Fruit fly (Drosophila melanogaster) whole organism, wandering third instar larva: Measurements from ENCODE around the gene Ankle2.
A peak's percentile ranks its signal among the peaks of the same experiment; 100 is the strongest.

ENCODE experiments used
- CG32264 ChIP-seq: fragments of 200-800 bp; sonication (Bioruptor generic); optimal IDR thresholded peaks from 2 replicates; lab custom pipeline; 2016; ENCODE audit warnings: missing biosample characterization, missing genetic modification characterization
- CG9705 ChIP-seq: fragments of 200-800 bp; sonication (Bioruptor generic); optimal IDR thresholded peaks from 2 replicates; lab custom pipeline; 2018; ENCODE audit warnings: missing biosample characterization, mild to moderate bottlenecking, missing genetic modification characterization
- Dfd ChIP-seq: fragments of >200 bp; optimal IDR thresholded peaks from 2 replicates; lab custom pipeline; 2017; ENCODE audit warnings: missing biosample characterization, missing genetic modification characterization
- Dif ChIP-seq: fragments of 200-275, 200-300 bp; sonication (Bioruptor generic); optimal IDR thresholded peaks from 2 replicates; lab custom pipeline; 2018; ENCODE audit warnings: missing biosample characterization, missing genetic modification characterization; ENCODE audit not compliant: partially characterized antibody
- GATAd ChIP-seq: sonication (Bioruptor generic); optimal IDR thresholded peaks from 2 replicates; lab custom pipeline; 2016; ENCODE audit warnings: missing biosample characterization, missing genetic modification characterization
- HLH106 ChIP-seq: fragments of 200-800 bp; optimal IDR thresholded peaks from 3 replicates; lab custom pipeline; 2019; ENCODE audit warnings: missing biosample characterization, mild to moderate bottlenecking, missing genetic modification characterization, moderate library complexity
- Hnf4 ChIP-seq: fragments of 200-800 bp; sonication (Bioruptor generic); optimal IDR thresholded peaks from 2 replicates; lab custom pipeline; 2016; ENCODE audit warnings: missing biosample characterization, mild to moderate bottlenecking, missing genetic modification characterization
- Hr78 ChIP-seq: fragments of >200 bp; optimal IDR thresholded peaks from 2 replicates; lab custom pipeline; 2017; ENCODE audit warnings: missing biosample characterization, missing genetic modification characterization
- Hr83 ChIP-seq: fragments of 200-300 bp; sonication (Bioruptor generic); optimal IDR thresholded peaks from 2 replicates; lab custom pipeline; 2016; ENCODE audit warnings: missing biosample characterization, mild to moderate bottlenecking, missing genetic modification characterization, moderate library complexity; ENCODE audit not compliant: poor library complexity, severe bottlenecking
- Jra ChIP-seq: sonication (Bioruptor generic); optimal IDR thresholded peaks from 2 replicates; lab custom pipeline; 2016; ENCODE audit warnings: missing biosample characterization, missing genetic modification characterization
- Mio ChIP-seq: sonication (Bioruptor generic); optimal IDR thresholded peaks from 2 replicates; lab custom pipeline; 2016; ENCODE audit warnings: missing biosample characterization, missing genetic modification characterization
- Myc ChIP-seq: fragments of >200 bp; optimal IDR thresholded peaks from 2 replicates; lab custom pipeline; 2017
- OdsH ChIP-seq: fragments of 200-800 bp; sonication (Bioruptor generic); optimal IDR thresholded peaks from 2 replicates; lab custom pipeline; 2016; ENCODE audit warnings: missing biosample characterization, mild to moderate bottlenecking, missing genetic modification characterization
- Rel ChIP-seq, 2 experiments: fragments of 200-800 bp; sonication (Bioruptor generic) in 1 of 2; optimal IDR thresholded peaks; 2 replicates in 1 of 2; 3 replicates in 1 of 2; lab custom pipeline; 2016 to 2019; ENCODE audit warnings: mild to moderate bottlenecking in 2 of 2, missing biosample characterization in 2 of 2, missing genetic modification characterization in 2 of 2, moderate library complexity in 1 of 2
- Sp1 ChIP-seq: fragments of 200-800 bp; sonication (Bioruptor generic); optimal IDR thresholded peaks from 3 replicates; lab custom pipeline; 2019; ENCODE audit warnings: missing biosample characterization, mild to moderate bottlenecking, missing genetic modification characterization, moderate library complexity
- Vsx2 ChIP-seq: fragments of 200-300, 225-300 bp; sonication (Bioruptor generic); optimal IDR thresholded peaks from 2 replicates; lab custom pipeline; 2018; ENCODE audit warnings: missing biosample characterization, missing genetic modification characterization; ENCODE audit not compliant: partially characterized antibody
- br ChIP-seq: fragments of 200-800 bp; sonication (Bioruptor generic); optimal IDR thresholded peaks from 2 replicates; lab custom pipeline; 2016; ENCODE audit warnings: missing biosample characterization, missing genetic modification characterization
- brk ChIP-seq: fragments of 200-800 bp; sonication (Bioruptor generic); optimal IDR thresholded peaks from 2 replicates; lab custom pipeline; 2016; ENCODE audit warnings: missing biosample characterization, mild to moderate bottlenecking, missing genetic modification characterization
- dl ChIP-seq, 2 experiments: fragments of 175-275, 200-275 bp in 1 of 2; fragments of 200-275 bp in 1 of 2; sonication (Bioruptor generic); optimal IDR thresholded peaks; lab custom pipeline; 2018; ENCODE audit warnings: mild to moderate bottlenecking in 2 of 2, missing biosample characterization in 2 of 2, missing genetic modification characterization in 2 of 2, moderate library complexity in 2 of 2; ENCODE audit not compliant: partially characterized antibody in 2 of 2, insufficient read depth in 1 of 2
- dmrt93B ChIP-seq: fragments of 200-800 bp; sonication (Bioruptor generic); optimal IDR thresholded peaks from 2 replicates; lab custom pipeline; 2018; ENCODE audit warnings: missing biosample characterization, mild to moderate bottlenecking, missing genetic modification characterization
- ey ChIP-seq: fragments of 200-800 bp; sonication (Bioruptor generic); optimal IDR thresholded peaks from 2 replicates; lab custom pipeline; 2016; ENCODE audit warnings: missing biosample characterization, missing genetic modification characterization
- foxo ChIP-seq, 2 experiments: fragments of 200-800 bp; sonication (Bioruptor generic); optimal IDR thresholded peaks; 2 replicates in 1 of 2; 3 replicates in 1 of 2; lab custom pipeline; 2016 to 2017; ENCODE audit warnings: missing biosample characterization in 2 of 2, missing genetic modification characterization in 2 of 2
- fru ChIP-seq: fragments of 200-800 bp; sonication (Bioruptor generic); optimal IDR thresholded peaks from 3 replicates; lab custom pipeline; 2016; ENCODE audit warnings: missing biosample characterization, mild to moderate bottlenecking, missing genetic modification characterization
- h ChIP-seq: fragments of 200-800 bp; sonication (Bioruptor generic); optimal IDR thresholded peaks from 3 replicates; lab custom pipeline; 2016; ENCODE audit warnings: missing biosample characterization, mild to moderate bottlenecking, missing genetic modification characterization
- pan ChIP-seq: fragments of >200 bp; optimal IDR thresholded peaks from 2 replicates; lab custom pipeline; 2017
- psq ChIP-seq: fragments of 200-800 bp; sonication (Bioruptor generic); optimal IDR thresholded peaks from 3 replicates; lab custom pipeline; 2017; ENCODE audit warnings: missing biosample characterization, mild to moderate bottlenecking, missing genetic modification characterization, moderate library complexity
- rgr ChIP-seq: fragments of 200-800 bp; sonication (Bioruptor generic); optimal IDR thresholded peaks from 3 replicates; lab custom pipeline; 2016; ENCODE audit warnings: missing biosample characterization, mild to moderate bottlenecking, missing genetic modification characterization
- sage ChIP-seq: fragments of 200-800 bp; sonication (Bioruptor generic); optimal IDR thresholded peaks from 2 replicates; lab custom pipeline; 2016; ENCODE audit warnings: missing biosample characterization, mild to moderate bottlenecking, missing genetic modification characterization
- sv ChIP-seq: fragments of 200-800 bp; sonication (Bioruptor generic); optimal IDR thresholded peaks from 3 replicates; lab custom pipeline; 2016; ENCODE audit warnings: missing biosample characterization, missing genetic modification characterization
- tai ChIP-seq: sonication (Bioruptor generic); optimal IDR thresholded peaks from 2 replicates; lab custom pipeline; 2016; ENCODE audit warnings: missing biosample characterization, missing genetic modification characterization
- usp ChIP-seq: fragments of >200 bp; optimal IDR thresholded peaks from 2 replicates; lab custom pipeline; 2017; ENCODE audit warnings: missing biosample characterization, missing genetic modification characterization
- woc ChIP-seq: sonication (Bioruptor generic); optimal IDR thresholded peaks from 2 replicates; lab custom pipeline; 2016; ENCODE audit warnings: missing biosample characterization, mild to moderate bottlenecking, missing genetic modification characterization

Gene Ankle2

dm6 chrX:17625833-17626232, 46.8 kb upstream of the Ankle2 start:
- TF ChIP-seq Myc (lab: Kevin White, UChicago) (peak; percentile 52), br (GFP tag; lab: Kevin White, UChicago) (no peak)

DNA sequence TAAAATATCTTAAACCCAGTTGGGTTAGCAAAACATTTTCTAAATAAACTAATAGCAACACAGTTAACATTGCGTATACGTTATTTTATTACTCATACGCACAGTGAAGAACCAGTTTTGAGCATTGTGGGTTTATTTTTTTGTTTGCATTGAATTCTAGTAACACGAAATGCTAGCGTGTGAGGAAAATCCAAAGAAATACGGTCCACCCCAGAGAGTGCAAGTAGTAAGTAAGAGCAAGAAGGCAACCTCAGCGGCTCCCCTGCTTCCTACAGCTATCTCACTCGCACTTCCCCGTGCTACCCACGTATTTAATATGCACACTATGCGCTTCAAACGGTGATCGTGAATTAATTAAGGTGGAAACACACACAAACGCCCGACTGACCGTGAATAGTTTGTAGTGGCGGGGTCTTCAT, 46.0 kb upstream of the Ankle2 start:
- TF ChIP-seq Sp1 (GFP tag; lab: Kevin White, UChicago) (peak; percentile 91), OdsH (GFP tag; lab: Kevin White, UChicago) (peak; percentile 89), GATAd (GFP tag; lab: Kevin White, UChicago) (no peak), Dif (GFP tag; lab: Kevin White, UChicago) (no peak), h (peak; percentile 92), Hnf4 (GFP tag; lab: Kevin White, UChicago) (peak; percentile 84), Hr78 (GFP tag; lab: Kevin White, UChicago) (no peak), br (GFP tag; lab: Kevin White, UChicago) (peak; percentile 91), tai (GFP tag; lab: Kevin White, UChicago) (peak; percentile 33), Jra (peak; percentile 50), CG9705 (GFP tag; lab: Kevin White, UChicago) (peak; percentile 66), CG32264 (GFP tag; lab: Kevin White, UChicago) (peak; percentile 89), ey (GFP tag; lab: Kevin White, UChicago) (peak; percentile 91), dmrt93B (GFP tag; lab: Kevin White, UChicago) (peak; percentile 81), sage (GFP tag; lab: Kevin White, UChicago) (peak; percentile 68), HLH106 (peak; percentile 91), Hr83 (peak; percentile 29), sv (peak; percentile 76), dl (GFP tag; optimal IDR thresholded peaks at IDR 0.05; lab: Kevin White, UChicago; ENCODE audit: insufficient read depth in 1 of 2, partially characterized antibody in 2 of 2) (no peak), rgr (GFP tag; lab: Kevin White, UChicago) (peak; percentile 92), Dfd (GFP tag; lab: Kevin White, UChicago) (no peak), fru (peak; percentile 94), woc (GFP tag; lab: Kevin White, UChicago) (peak; percentile 59), psq (GFP tag; lab: Kevin White, UChicago) (peak; percentile 85), foxo (GFP tag; optimal IDR thresholded peaks at IDR 0.05; lab: Kevin White, UChicago) (peak; percentile 88 to 94), pan (lab: Kevin White, UChicago) (no peak), Mio (peak; percentile 39)

DNA sequence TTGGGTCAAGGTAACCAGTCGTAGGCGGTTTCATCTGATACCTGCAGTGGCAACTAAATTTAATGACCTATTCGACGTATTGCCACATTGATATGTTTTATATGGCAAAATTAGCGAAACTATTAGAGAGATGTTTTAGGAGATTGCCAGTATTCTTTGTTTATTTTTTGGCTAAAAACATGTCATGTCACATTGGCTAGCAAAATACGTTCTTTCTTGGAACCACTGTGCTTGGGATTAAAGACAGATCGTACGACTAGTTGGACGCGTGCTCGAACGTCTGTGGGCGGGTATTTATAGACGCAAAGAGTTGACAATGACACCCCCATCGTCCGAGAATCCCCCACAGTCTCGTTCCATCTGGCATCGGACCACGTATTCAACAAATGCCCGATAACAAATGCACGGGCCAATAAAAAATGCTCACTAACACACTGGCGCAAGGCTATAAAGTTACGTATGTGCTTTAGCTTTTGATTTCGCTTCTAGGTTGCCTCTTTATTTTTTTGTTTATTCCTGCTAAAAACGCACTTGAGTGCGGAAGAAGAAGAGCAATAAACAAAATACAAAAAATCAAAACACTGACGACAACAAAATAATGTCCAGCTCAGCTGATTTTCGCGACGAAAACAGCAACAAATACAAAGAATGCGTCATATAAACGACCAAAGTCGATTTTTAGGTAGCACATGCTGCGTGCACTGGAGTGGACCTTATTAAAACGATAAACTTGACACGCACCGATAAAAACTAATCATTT, 45.4 kb upstream of the Ankle2 start:
- peak; percentile 56 for TF ChIP-seq brk (GFP tag; lab: Kevin White, UChicago)
- TF ChIP-seq tai (GFP tag; lab: Kevin White, UChicago), result peak; percentile 77
- TF ChIP-seq fru, result no peak
- TF ChIP-seq Jra, result no peak
- no peak for TF ChIP-seq Myc (lab: Kevin White, UChicago)
- no peak for TF ChIP-seq usp (GFP tag; lab: Kevin White, UChicago)
- no peak for TF ChIP-seq Hr83
- no peak for TF ChIP-seq dl (GFP tag; optimal IDR thresholded peaks at IDR 0.05; lab: Kevin White, UChicago; ENCODE audit: insufficient read depth in 1 of 2, partially characterized antibody in 2 of 2)
- TF ChIP-seq Rel (GFP tag; optimal IDR thresholded peaks at IDR 0.05; lab: Kevin White, UChicago), result peak; percentile 68
- TF ChIP-seq Rel (tag; optimal IDR thresholded peaks at IDR 0.05; lab: Kevin White, UChicago), result peak; percentile 76
- no peak for TF ChIP-seq CG32264 (GFP tag; lab: Kevin White, UChicago)
- TF ChIP-seq Hr78 (GFP tag; lab: Kevin White, UChicago), result no peak
- no peak for TF ChIP-seq Vsx2 (GFP tag; lab: Kevin White, UChicago)

DNA sequence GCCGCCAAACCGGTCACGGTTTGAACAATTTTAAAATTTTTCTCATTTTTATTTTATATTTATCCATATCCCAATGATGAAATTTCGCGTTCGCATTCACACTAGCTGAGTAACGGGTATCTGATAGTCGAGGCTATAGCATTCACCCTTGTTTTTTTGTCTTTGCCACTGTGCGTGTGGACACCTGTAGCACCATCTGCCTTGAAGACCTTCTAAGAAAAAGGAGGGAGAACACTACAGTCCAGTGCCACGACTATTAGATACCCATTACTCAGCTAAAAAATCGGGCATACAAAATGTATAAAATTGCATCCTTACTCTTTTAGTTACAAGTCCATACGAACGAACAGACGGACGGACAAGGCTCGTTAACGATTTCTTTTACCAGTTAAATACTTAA, 43.2 kb upstream of the Ankle2 start:
- peak; percentile 41 for TF ChIP-seq Dfd (GFP tag; lab: Kevin White, UChicago)
- no peak for TF ChIP-seq pan (lab: Kevin White, UChicago)
